Worm (Caenorhabditis elegans) whole organism, early embryonic: ENCODE measurements around the gene srh-95.

Experiments used
- B0310.2 ChIP-seq: sonication (generic microtip); optimal IDR thresholded peaks from 2 replicates; lab custom pipeline; 2016; ENCODE audit warnings: mild to moderate bottlenecking, missing genetic modification characterization, missing compliant biosample characterization
- F13C5.2 ChIP-seq: sonication (generic microtip); optimal IDR thresholded peaks from 2 replicates; lab custom pipeline; 2017; ENCODE audit warnings: mild to moderate bottlenecking, missing genetic modification characterization, inconsistent platforms, missing compliant biosample characterization
- aly-1 ChIP-seq: sonication (generic microtip); optimal IDR thresholded peaks from 2 replicates; lab custom pipeline; 2016; ENCODE audit warnings: missing genetic modification characterization, missing compliant biosample characterization
- ama-1 ChIP-seq: fragments of 150-350 bp; optimal IDR thresholded peaks from 2 replicates; lab custom pipeline; 2014
- ceh-13 ChIP-seq: fragments of 200-800 bp; sonication (Bioruptor generic); optimal IDR thresholded peaks from 2 replicates; lab custom pipeline; 2018; ENCODE audit warnings: mild to moderate bottlenecking, missing genetic modification characterization, missing compliant biosample characterization
- ceh-36 ChIP-seq: sonication (generic microtip); optimal IDR thresholded peaks from 2 replicates; lab custom pipeline; 2016; ENCODE audit warnings: missing genetic modification characterization, inconsistent platforms, missing compliant biosample characterization
- ets-7 ChIP-seq: sonication (generic microtip); optimal IDR thresholded peaks from 2 replicates; lab custom pipeline; 2016; ENCODE audit warnings: missing genotype, missing genetic modification characterization, missing compliant biosample characterization
- flt-1 ChIP-seq: fragments of 200-800 bp; sonication (Bioruptor generic); IDR thresholded peaks from 2 replicates; pipeline ENCODE4 v1.3.6; 2022; ENCODE audit warnings: missing genetic modification characterization, missing compliant biosample characterization
- hmbx-1 ChIP-seq: sonication (generic microtip); optimal IDR thresholded peaks from 2 replicates; lab custom pipeline; 2016; ENCODE audit warnings: mild to moderate bottlenecking, missing genetic modification characterization, missing compliant biosample characterization
- hmg-4 ChIP-seq: fragments of 200-800 bp; sonication (Bioruptor generic); optimal IDR thresholded peaks from 2 replicates; lab custom pipeline; 2018; ENCODE audit warnings: mild to moderate bottlenecking, missing genetic modification characterization, missing compliant biosample characterization
- hnd-1 ChIP-seq: sonication (generic microtip); optimal IDR thresholded peaks from 2 replicates; lab custom pipeline; 2016; ENCODE audit warnings: missing genetic modification characterization, missing compliant biosample characterization
- pes-1 ChIP-seq: fragments of 200-800 bp; sonication (Bioruptor generic); IDR thresholded peaks from 2 replicates; pipeline ENCODE4 v1.3.6; 2022; ENCODE audit warnings: missing genetic modification reagents, missing genetic modification characterization, missing compliant biosample characterization
- scrt-1 ChIP-seq: fragments of 200-800 bp; sonication (Bioruptor generic); IDR thresholded peaks from 2 replicates; pipeline ENCODE4 v1.3.6; 2022; ENCODE audit warnings: missing genetic modification characterization, missing compliant biosample characterization
- sea-1 ChIP-seq: fragments of 200-800 bp; sonication (Bioruptor generic); conservative IDR thresholded peaks from 2 replicates; pipeline ENCODE4 v1.3.6; 2022; ENCODE audit warnings: missing genetic modification characterization, missing compliant biosample characterization
- tbx-11 ChIP-seq: fragments of 200-800 bp; sonication (Bioruptor generic); IDR thresholded peaks from 2 replicates; pipeline ENCODE4 v1.3.6; 2022; ENCODE audit warnings: missing genetic modification characterization, missing compliant biosample characterization
- tbx-37 ChIP-seq: fragments of 200-800 bp; sonication (Bioruptor generic); conservative IDR thresholded peaks from 2 replicates; pipeline ENCODE4 v1.3.6; 2022; ENCODE audit warnings: missing genetic modification reagents, missing genetic modification characterization, missing compliant biosample characterization
- tra-4 ChIP-seq: sonication (generic microtip); optimal IDR thresholded peaks from 2 replicates; lab custom pipeline; 2017; ENCODE audit warnings: missing genetic modification characterization, missing compliant biosample characterization

The srh-95 gene

ce11 chrV:16225524-16226116, 21.1 kb upstream of the srh-95 start:
- TF ChIP-seq hmg-4 (GFP tag; lab: Kevin White, UChicago) (no peak), ets-7 (tag; lab: Kevin White, UChicago) (no peak), hnd-1 (tag; lab: Kevin White, UChicago) (no peak), flt-1 (GFP tag; lab: Robert Waterston, UW) (no peak), tbx-11 (no peak), F13C5.2 (tag; lab: Kevin White, UChicago) (no peak), pes-1 (GFP tag; lab: Robert Waterston, UW) (no peak), tbx-37 (GFP tag; lab: Robert Waterston, UW) (no peak), ceh-13 (no peak), hmbx-1 (tag; lab: Kevin White, UChicago) (no peak), ama-1 (lab: Kevin White, UChicago) (no peak)

DNA sequence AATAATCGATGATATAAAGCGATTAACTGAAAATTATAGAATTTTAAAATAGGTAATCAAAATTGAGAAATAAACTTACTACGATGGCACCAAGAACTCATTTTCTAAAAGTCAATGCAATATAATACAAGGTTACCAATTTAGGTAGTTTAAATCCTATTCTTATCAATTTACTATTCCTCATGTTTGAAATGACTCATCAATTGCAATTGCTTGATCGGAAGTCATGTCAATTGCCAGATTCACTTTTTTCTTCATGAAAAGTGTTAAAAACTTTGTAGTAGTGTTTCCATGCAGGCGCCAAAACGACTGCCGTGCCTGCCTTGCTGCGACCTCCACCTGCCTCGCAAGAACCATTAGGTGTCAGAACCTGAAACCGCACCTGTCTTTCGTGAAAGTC, 20.1 kb upstream of the srh-95 start, which contains the start of gene F11A5.13:
Gene F11A5.13 (minus strand): TSS at position 101 of the 400 bp plus-strand sequence.
- TF ChIP-seq ets-7 (tag; lab: Kevin White, UChicago), result no peak
- TF ChIP-seq flt-1 (GFP tag; lab: Robert Waterston, UW), result no peak
- no peak for TF ChIP-seq hmbx-1 (tag; lab: Kevin White, UChicago)
- TF ChIP-seq pes-1 (GFP tag; lab: Robert Waterston, UW), result no peak
- no peak for TF ChIP-seq B0310.2 (tag; lab: Kevin White, UChicago)

DNA sequence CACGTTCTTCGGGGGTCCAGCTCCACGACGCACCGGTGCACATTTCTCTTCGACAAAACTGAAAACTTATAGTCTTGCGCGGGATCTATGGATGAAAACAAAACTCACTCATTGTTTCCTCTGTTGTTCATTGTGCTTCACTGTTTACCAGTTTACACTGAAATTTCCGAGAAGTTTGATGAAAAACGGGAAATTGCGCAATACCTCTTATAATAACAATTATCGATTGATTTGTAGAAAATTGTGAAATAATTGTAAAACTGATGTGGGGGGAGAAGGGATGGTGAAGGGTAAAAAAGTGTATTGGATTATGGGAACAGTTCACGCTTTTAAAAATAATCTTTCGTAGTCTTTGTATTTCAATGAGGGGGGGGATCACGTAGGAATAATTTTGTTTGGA, 17.2 kb upstream of the srh-95 start:
- no peak for TF ChIP-seq pes-1 (GFP tag; lab: Robert Waterston, UW)
- no peak for TF ChIP-seq hmg-4 (GFP tag; lab: Kevin White, UChicago)
- no peak for TF ChIP-seq ama-1 (lab: Kevin White, UChicago)
- TF ChIP-seq scrt-1, result no peak
- TF ChIP-seq ets-7 (tag; lab: Kevin White, UChicago), result no peak

DNA sequence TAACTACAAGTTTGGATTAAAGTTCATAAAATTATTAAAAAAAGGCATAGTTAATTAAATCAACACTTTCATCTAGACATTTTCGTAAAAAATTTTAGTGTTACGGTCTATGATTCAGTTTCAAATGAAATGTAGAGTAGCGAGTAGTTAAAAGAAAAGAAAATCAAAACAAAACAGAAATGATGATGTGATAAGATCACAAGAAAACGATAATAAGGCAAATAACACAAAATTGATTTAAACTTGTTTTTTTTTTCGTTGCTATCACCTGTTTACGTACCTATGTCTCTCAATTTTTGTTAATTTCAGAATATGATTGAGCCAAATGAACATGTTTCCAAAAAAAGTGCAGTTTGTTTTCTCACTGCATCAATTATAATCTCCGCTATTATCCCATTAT, 16.8 kb upstream of the srh-95 start, which contains the start of the genes F21H7.2 and F21H7.12:
Gene F21H7.2 (minus strand): TSS at position 101 of the 400 bp plus-strand sequence.
Gene F21H7.12 (plus strand): TSS at position 270 of the 400 bp plus-strand sequence.
- TF ChIP-seq flt-1 (GFP tag; lab: Robert Waterston, UW) (no peak), hnd-1 (tag; lab: Kevin White, UChicago) (no peak), aly-1 (tag; lab: Kevin White, UChicago) (no peak), hmg-4 (GFP tag; lab: Kevin White, UChicago) (no peak), ceh-13 (no peak), hmbx-1 (tag; lab: Kevin White, UChicago) (no peak), ama-1 (lab: Kevin White, UChicago) (no peak), B0310.2 (tag; lab: Kevin White, UChicago) (no peak), ets-7 (tag; lab: Kevin White, UChicago) (no peak), pes-1 (GFP tag; lab: Robert Waterston, UW) (no peak), sea-1 (GFP tag; lab: Robert Waterston, UW) (no peak), scrt-1 (no peak)

DNA sequence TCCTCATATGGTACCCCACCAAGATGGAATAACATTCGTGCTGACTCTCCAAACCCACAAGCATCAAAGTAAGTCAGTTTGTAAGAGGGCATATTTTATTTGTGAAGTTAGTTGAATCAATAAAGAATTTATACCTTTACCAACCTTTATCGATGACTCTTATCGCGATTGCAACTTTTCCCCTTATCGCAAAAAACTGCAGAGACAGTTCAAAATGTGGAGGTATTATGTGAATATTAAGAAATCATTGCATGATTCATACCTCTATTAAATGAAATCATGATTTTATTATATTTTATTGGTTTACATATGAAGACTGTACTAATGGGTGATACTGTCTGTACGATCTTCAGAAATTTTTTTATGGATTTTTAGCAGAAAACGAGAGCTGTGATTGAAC, 14.5 kb upstream of the srh-95 start, which contains the start of gene gst-22:
Gene gst-22 (minus strand): TSS at position 103 of the 400 bp plus-strand sequence.
- TF ChIP-seq sea-1 (GFP tag; lab: Robert Waterston, UW) (no peak), hmbx-1 (tag; lab: Kevin White, UChicago) (no peak), ama-1 (lab: Kevin White, UChicago) (no peak)

- TF ChIP-seq ceh-13 (no peak), tbx-11 (no peak), tra-4 (no peak), tbx-37 (GFP tag; lab: Robert Waterston, UW) (no peak), hmbx-1 (tag; lab: Kevin White, UChicago) (no peak), F13C5.2 (tag; lab: Kevin White, UChicago) (no peak), pes-1 (GFP tag; lab: Robert Waterston, UW) (no peak), aly-1 (tag; lab: Kevin White, UChicago) (no peak), flt-1 (GFP tag; lab: Robert Waterston, UW) (no peak), ama-1 (lab: Kevin White, UChicago) (no peak), ceh-36 (tag; lab: Kevin White, UChicago) (no peak), B0310.2 (tag; lab: Kevin White, UChicago) (no peak), sea-1 (GFP tag; lab: Robert Waterston, UW) (no peak), ets-7 (tag; lab: Kevin White, UChicago) (no peak), hmg-4 (GFP tag; lab: Kevin White, UChicago) (no peak), hnd-1 (tag; lab: Kevin White, UChicago) (no peak), scrt-1 (no peak)
These were observed 13.1 kb upstream of the srh-95 start, which contains the start of gene clec-233 for ce11 chrV:16233624-16234023. Gene clec-233 (plus strand): TSS chrV:16233924.

DNA sequence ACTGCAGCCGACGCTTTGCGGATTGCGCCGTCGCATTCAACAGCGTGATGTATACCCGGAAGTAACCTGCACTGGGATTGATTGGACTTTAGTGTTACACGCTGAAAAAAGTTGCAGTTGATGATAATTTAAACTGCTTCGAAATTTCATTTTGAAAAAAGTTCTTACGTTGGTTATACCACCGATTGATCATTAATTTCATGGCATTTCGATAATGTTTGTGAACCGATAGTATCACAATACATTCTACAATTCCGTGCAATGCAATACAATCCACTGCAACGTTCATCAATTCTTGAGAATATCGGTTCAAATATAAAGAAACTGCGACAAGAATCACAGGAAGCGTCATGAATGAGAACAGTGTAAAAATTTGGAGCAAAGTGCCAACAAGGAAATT, 11.5 kb upstream of the srh-95 start, which contains the start of gene F21H7.3:
Gene F21H7.3 (minus strand): TSS at position 101 of the 400 bp plus-strand sequence.
- no peak for TF ChIP-seq F13C5.2 (tag; lab: Kevin White, UChicago)
- TF ChIP-seq flt-1 (GFP tag; lab: Robert Waterston, UW), result no peak
- TF ChIP-seq hnd-1 (tag; lab: Kevin White, UChicago), result no peak
- no peak for TF ChIP-seq pes-1 (GFP tag; lab: Robert Waterston, UW)
- TF ChIP-seq ceh-36 (tag; lab: Kevin White, UChicago), result no peak
- no peak for TF ChIP-seq tbx-11
- no peak for TF ChIP-seq ets-7 (tag; lab: Kevin White, UChicago)
- TF ChIP-seq scrt-1, result no peak
- no peak for TF ChIP-seq tbx-37 (GFP tag; lab: Robert Waterston, UW)
- TF ChIP-seq ceh-13, result no peak
- no peak for TF ChIP-seq sea-1 (GFP tag; lab: Robert Waterston, UW)
